Worm (Caenorhabditis elegans): ENCODE data around the gene Y82E9BL.18.

Gene Y82E9BL.18

DNA sequence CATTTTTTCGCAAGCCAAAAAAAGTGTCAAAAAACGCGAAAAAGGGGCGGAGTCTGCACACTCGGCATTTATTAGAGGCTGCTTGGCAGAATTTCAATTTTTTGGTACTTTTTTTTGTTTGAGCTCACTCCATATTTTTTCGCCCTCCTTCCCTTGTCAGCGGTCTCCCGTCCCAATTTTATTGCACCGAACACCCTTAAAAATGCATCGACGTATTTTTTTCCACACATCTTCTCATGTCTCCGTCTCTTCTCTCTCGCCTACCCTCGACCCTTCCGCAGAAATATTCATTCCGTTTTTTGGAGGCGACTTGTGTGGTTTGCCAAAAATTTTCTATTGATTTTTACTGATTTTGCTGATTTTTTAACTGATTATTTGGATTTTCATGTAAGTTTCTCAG lies at the start of gene Y82E9BL.18:
Gene Y82E9BL.18 (plus strand): TSS at position 301 of the 400 bp plus-strand sequence.
- TF ChIP-seq aly-2 (tag; optimal IDR thresholded peaks at IDR 0.05) (no peak), nhr-43 (tag; optimal IDR thresholded peaks at IDR 0.05; ENCODE audit: poor library complexity, severe bottlenecking) (no peak), pha-4 (tag; optimal IDR thresholded peaks at IDR 0.05) (no peak), daf-12 (tag; optimal IDR thresholded peaks at IDR 0.05) (no peak), mdl-1 (tag; optimal IDR thresholded peaks at IDR 0.05) (no peak), eor-1 (tag; optimal IDR thresholded peaks at IDR 0.05) (no peak), nhr-12 (tag; optimal IDR thresholded peaks at IDR 0.05) (no peak), ZK546.5 (tag; optimal IDR thresholded peaks at IDR 0.05) (no peak), ztf-4 (tag; optimal IDR thresholded peaks at IDR 0.05) (no peak), mml-1 (tag; optimal IDR thresholded peaks at IDR 0.05) (no peak), ceh-28 (tag; optimal IDR thresholded peaks at IDR 0.05) (no peak)

DNA sequence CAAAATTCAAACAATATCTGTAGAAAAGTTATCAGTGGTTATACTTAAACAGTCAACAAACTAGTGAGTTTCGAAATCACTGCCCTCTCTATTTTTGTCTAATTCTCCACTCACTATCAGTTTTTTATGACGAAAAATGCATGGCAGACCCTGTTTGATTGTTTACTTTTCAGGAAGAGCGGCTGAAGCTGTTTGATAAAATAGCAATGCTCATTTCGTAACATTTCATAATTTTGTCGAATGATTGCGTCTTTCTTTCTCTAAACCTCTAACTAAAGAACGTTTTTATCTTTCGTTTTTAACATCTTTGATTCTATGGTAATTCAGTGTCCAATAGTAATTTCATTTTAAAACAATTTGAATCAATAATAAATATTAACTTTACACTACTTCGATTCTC lies 47.4 kb upstream of the Y82E9BL.18 start:
- TF ChIP-seq ceh-28 (tag; optimal IDR thresholded peaks at IDR 0.05) = peak; percentile 42
- TF ChIP-seq elt-3 (tag; optimal IDR thresholded peaks at IDR 0.05) = no peak
- no peak for TF ChIP-seq fkh-10 (GFP tag; optimal IDR thresholded peaks at IDR 0.05)
- no peak for TF ChIP-seq nhr-77 (tag; optimal IDR thresholded peaks at IDR 0.05)
- TF ChIP-seq skn-1 (tag; optimal IDR thresholded peaks at IDR 0.05) = no peak
- TF ChIP-seq ceh-16 (tag; optimal IDR thresholded peaks at IDR 0.05) = no peak
- TF ChIP-seq egl-27 (tag; optimal IDR thresholded peaks at IDR 0.05) = peak; percentile 45
- TF ChIP-seq nhr-12 (tag; optimal IDR thresholded peaks at IDR 0.05) = no peak
- TF ChIP-seq nhr-23 (tag; optimal IDR thresholded peaks at IDR 0.05) = no peak
- peak; percentile 95 for TF ChIP-seq pha-4 (tag; optimal IDR thresholded peaks at IDR 0.05)
- no peak for TF ChIP-seq hmg-11 (tag; optimal IDR thresholded peaks at IDR 0.05)
- peak; percentile 89 for TF ChIP-seq jun-1 (tag; optimal IDR thresholded peaks at IDR 0.05)
- TF ChIP-seq nhr-11 (tag; optimal IDR thresholded peaks at IDR 0.05) = no peak
- TF ChIP-seq pqm-1 (tag; optimal IDR thresholded peaks at IDR 0.05) = peak; percentile 98
- no peak for TF ChIP-seq aly-2 (tag; optimal IDR thresholded peaks at IDR 0.05)
- TF ChIP-seq elt-2 (tag; optimal IDR thresholded peaks at IDR 0.05) = peak; percentile 99

DNA sequence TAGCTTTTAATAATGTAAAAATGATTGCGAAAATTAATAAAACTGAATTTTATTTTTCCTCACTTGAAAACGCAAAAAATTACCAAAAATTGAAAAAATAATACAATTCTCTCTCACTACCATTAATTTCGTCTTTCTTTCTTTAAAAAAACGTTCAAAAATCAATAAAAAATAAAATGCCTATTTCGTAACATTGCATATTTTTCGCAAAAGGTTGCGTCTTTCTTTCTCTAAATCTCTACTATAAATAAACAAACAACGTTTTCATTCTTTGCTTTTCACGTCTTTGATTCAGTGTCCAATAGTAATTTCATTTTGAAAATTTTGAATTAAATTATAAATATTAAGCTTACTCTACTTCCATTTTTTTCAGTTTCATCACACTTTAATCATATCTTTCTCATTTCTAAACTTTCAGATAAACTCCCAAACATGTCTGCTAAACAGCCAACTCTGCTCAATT lies 42.0 kb upstream of the Y82E9BL.18 start, which contains the start of gene fbxa-37:
Gene fbxa-37 (plus strand): TSS at position 413 of the 463 bp plus-strand sequence.
- TF ChIP-seq ceh-28 (tag; optimal IDR thresholded peaks at IDR 0.05) (peak; percentile 74), lsy-12 (tag; optimal IDR thresholded peaks at IDR 0.05) (no peak), ceh-82 (tag; optimal IDR thresholded peaks at IDR 0.05) (no peak), ztf-11 (tag; optimal IDR thresholded peaks at IDR 0.05) (no peak), unc-39 (tag; optimal IDR thresholded peaks at IDR 0.05) (no peak), nfya-1 (tag; optimal IDR thresholded peaks at IDR 0.05; ENCODE audit: insufficient read depth) (peak; percentile 27), unc-62 (GFP tag; optimal IDR thresholded peaks at IDR 0.05) (no peak), pqm-1 (tag; optimal IDR thresholded peaks at IDR 0.05) (no peak), elt-2 (tag; optimal IDR thresholded peaks at IDR 0.05) (no peak), mdl-1 (tag; optimal IDR thresholded peaks at IDR 0.05) (no peak), nhr-11 (tag; optimal IDR thresholded peaks at IDR 0.05) (no peak), R02D3.7 (tag; optimal IDR thresholded peaks at IDR 0.05) (no peak), nhr-43 (tag; optimal IDR thresholded peaks at IDR 0.05; ENCODE audit: poor library complexity, severe bottlenecking) (no peak), ztf-4 (tag; optimal IDR thresholded peaks at IDR 0.05) (no peak), pha-4 (tag; optimal IDR thresholded peaks at IDR 0.05) (peak; percentile 92)

ce11 chrIII:1288473-1289056 lies 38.0 kb upstream of the Y82E9BL.18 start, which contains the start of gene fbxa-50:
fbxa-50 (minus strand) TSS chrIII:1288523.
- no peak for TF ChIP-seq nhr-25 (tag; optimal IDR thresholded peaks at IDR 0.05)
- TF ChIP-seq ztf-4 (tag; optimal IDR thresholded peaks at IDR 0.05) = no peak

DNA sequence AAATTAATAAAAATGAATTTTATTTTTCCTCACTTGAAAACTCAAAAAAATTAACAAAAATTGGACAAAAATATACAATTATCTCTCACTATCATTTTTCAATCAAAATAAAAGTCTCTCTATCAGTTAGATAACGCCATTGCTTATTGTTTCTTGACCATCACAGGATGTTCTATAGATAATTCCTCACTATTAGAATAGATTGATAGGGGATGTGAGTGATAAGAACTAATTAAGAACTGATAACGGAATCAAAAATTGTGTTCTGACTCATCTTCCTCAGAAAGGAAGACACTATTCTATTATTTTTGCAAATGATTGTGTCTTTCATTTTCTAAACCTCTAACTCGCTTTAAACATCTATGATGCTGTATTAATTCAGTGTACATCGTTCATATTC lies 37.5 kb upstream of the Y82E9BL.18 start:
- TF ChIP-seq elt-3 (tag; optimal IDR thresholded peaks at IDR 0.05) (peak in 1 of 3 experiments; percentile 51), egl-27 (tag; optimal IDR thresholded peaks at IDR 0.05) (no peak), hmg-11 (tag; optimal IDR thresholded peaks at IDR 0.05) (no peak), elt-2 (tag; optimal IDR thresholded peaks at IDR 0.05) (peak; percentile 75), jun-1 (tag; optimal IDR thresholded peaks at IDR 0.05) (peak; percentile 31), pqm-1 (tag; optimal IDR thresholded peaks at IDR 0.05) (peak; percentile 87), ceh-9 (tag; optimal IDR thresholded peaks at IDR 0.05) (no peak), zag-1 (tag; optimal IDR thresholded peaks at IDR 0.05) (no peak)
